Worm (Caenorhabditis elegans) whole organism, L4 larva: ENCODE data around the gene scl-6.

Experiments
- F10B5.3 ChIP-seq: sonication (generic microtip); optimal IDR thresholded peaks from 2 replicates; lab custom pipeline; 2016; ENCODE audit warnings: mild to moderate bottlenecking, missing genetic modification characterization, missing compliant biosample characterization
- ama-1 ChIP-seq: fragments of 150-350 bp; optimal IDR thresholded peaks from 2 replicates; lab custom pipeline; 2014; ENCODE audit warnings: inconsistent platforms, mixed read lengths
- ceh-44 ChIP-seq: fragments of 200-800 bp; sonication (Bioruptor generic); IDR thresholded peaks from 2 replicates; pipeline ENCODE4 v1.3.6; 2022; ENCODE audit warnings: missing genetic modification reagents, missing genetic modification characterization, missing compliant biosample characterization
- daf-12 ChIP-seq: fragments of 150-350 bp; optimal IDR thresholded peaks from 2 replicates; lab custom pipeline; 2014; ENCODE audit warnings: missing biosample characterization, missing genetic modification reagents, missing genetic modification characterization
- egl-27 ChIP-seq: sonication (generic microtip); optimal IDR thresholded peaks from 3 replicates; lab custom pipeline; 2017; ENCODE audit warnings: missing biosample characterization, missing genetic modification reagents, missing genetic modification characterization
- jun-1 ChIP-seq: fragments of 150-350 bp; optimal IDR thresholded peaks from 2 replicates; lab custom pipeline; 2014; ENCODE audit warnings: missing biosample characterization, missing genetic modification reagents, missing genetic modification characterization
- lim-7 ChIP-seq: fragments of 200-800 bp; sonication (Bioruptor generic); IDR thresholded peaks from 2 replicates; pipeline ENCODE4 v1.3.6; 2022; ENCODE audit warnings: missing genetic modification characterization, missing compliant biosample characterization
- lsy-2 ChIP-seq, 2 experiments: fragments of 150-350 bp in 1 of 2; sonication (generic microtip) in 1 of 2; optimal IDR thresholded peaks; 2 replicates each; lab custom pipeline; 2014 to 2017; ENCODE audit warnings: missing biosample characterization in 2 of 2, missing genetic modification characterization in 2 of 2
- mdl-1 ChIP-seq, 2 experiments: fragments of 150-350 bp in 1 of 2; sonication (generic microtip) in 1 of 2; optimal IDR thresholded peaks; 2 replicates each; lab custom pipeline; 2014 to 2017; ENCODE audit warnings: missing biosample characterization in 2 of 2, missing genetic modification characterization in 2 of 2
- mes-2 ChIP-seq: sonication (generic microtip); optimal IDR thresholded peaks from 2 replicates; lab custom pipeline; 2016; ENCODE audit warnings: missing genotype, mild to moderate bottlenecking, missing genetic modification characterization, missing compliant biosample characterization; ENCODE audit not compliant: poor library complexity, severe bottlenecking
- mxl-2 ChIP-seq: fragments of 200-800 bp; sonication (Bioruptor generic); conservative IDR thresholded peaks from 2 replicates; pipeline ENCODE4 v1.3.6; 2022; ENCODE audit warnings: missing genetic modification reagents, missing genetic modification characterization, missing compliant biosample characterization
- nhr-41 ChIP-seq: fragments of 200-800 bp; sonication (Bioruptor generic); IDR thresholded peaks from 2 replicates; pipeline ENCODE4 v1.3.6; 2022; ENCODE audit warnings: missing genetic modification reagents, missing genetic modification characterization, missing compliant biosample characterization
- nhr-77 ChIP-seq: fragments of 150-350 bp; optimal IDR thresholded peaks from 2 replicates; lab custom pipeline; 2014; ENCODE audit warnings: missing biosample characterization, missing genetic modification characterization
- zfp-2 ChIP-seq: sonication (generic microtip); optimal IDR thresholded peaks from 2 replicates; lab custom pipeline; 2016; ENCODE audit warnings: mild to moderate bottlenecking, missing genetic modification characterization, missing compliant biosample characterization

DNA sequence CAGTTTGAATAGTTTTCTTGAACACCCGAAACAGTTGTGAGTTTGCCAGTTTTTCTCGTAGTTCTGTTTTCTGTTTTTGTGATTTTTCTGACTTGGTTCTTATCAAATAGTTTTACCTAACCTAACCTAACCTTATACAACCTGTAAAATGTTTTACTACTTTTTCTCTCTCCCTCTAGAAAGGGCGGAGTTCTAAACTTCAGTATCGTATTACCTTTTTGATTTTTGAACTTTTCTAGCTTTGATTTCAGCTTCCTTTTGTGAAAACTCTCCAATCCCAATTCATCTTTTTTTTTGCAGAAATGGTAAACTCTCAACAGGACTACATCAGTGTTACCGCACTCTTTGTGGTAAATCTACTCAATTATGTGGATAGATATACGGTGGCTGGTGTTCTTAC, 18.2 kb downstream of the scl-6 start, which contains the start of gene spin-2:
- TF ChIP-seq zfp-2 (tag; lab: Kevin White, UChicago) (no peak), mdl-1 (tag; optimal IDR thresholded peaks at IDR 0.05; lab: Kevin White, UChicago) (no peak), mes-2 (tag; lab: Kevin White, UChicago) (no peak), ceh-44 (GFP tag; lab: Robert Waterston, UW) (no peak), nhr-41 (GFP tag; lab: Robert Waterston, UW) (no peak), lim-7 (GFP tag; lab: Robert Waterston, UW) (no peak), mxl-2 (GFP tag; lab: Robert Waterston, UW) (no peak), daf-12 (tag; lab: Kevin White, UChicago) (no peak), ama-1 (lab: Kevin White, UChicago) (no peak), egl-27 (tag; lab: Kevin White, UChicago) (no peak), nhr-77 (tag; lab: Kevin White, UChicago) (no peak), F10B5.3 (no peak), jun-1 (tag; lab: Kevin White, UChicago) (no peak), lsy-2 (tag; optimal IDR thresholded peaks at IDR 0.05; lab: Kevin White, UChicago) (no peak)
